Worm (Caenorhabditis elegans) whole organism, late embryonic: ENCODE data around the gene Y32H12A.8.

Source experiments
- C08G9.2 ChIP-seq: sonication (generic microtip); optimal IDR thresholded peaks from 2 replicates; lab custom pipeline; 2016; ENCODE audit warnings: mild to moderate bottlenecking, missing genetic modification characterization, moderate library complexity, missing compliant biosample characterization
- F13H6.1 ChIP-seq: sonication (generic microtip); optimal IDR thresholded peaks from 2 replicates; lab custom pipeline; 2016; ENCODE audit warnings: missing genetic modification characterization, missing compliant biosample characterization
- K02D7.2 ChIP-seq: sonication (generic microtip); optimal IDR thresholded peaks from 2 replicates; lab custom pipeline; 2017; ENCODE audit warnings: mild to moderate bottlenecking, missing genetic modification characterization, missing compliant biosample characterization
- T23F11.4 ChIP-seq: fragments of 200-800 bp; sonication (Bioruptor generic); optimal IDR thresholded peaks from 2 replicates; lab custom pipeline; 2018; ENCODE audit warnings: mild to moderate bottlenecking, missing genetic modification characterization, missing compliant biosample characterization
- Y22D7AL.16 ChIP-seq: sonication (generic microtip); optimal IDR thresholded peaks from 2 replicates; lab custom pipeline; 2016; ENCODE audit warnings: missing genetic modification characterization, missing compliant biosample characterization
- ahr-1 ChIP-seq: sonication (generic microtip); optimal IDR thresholded peaks from 2 replicates; lab custom pipeline; 2016; ENCODE audit warnings: missing genetic modification characterization, missing compliant biosample characterization
- ceh-14 ChIP-seq: sonication (generic microtip); optimal IDR thresholded peaks from 2 replicates; lab custom pipeline; 2016; ENCODE audit warnings: missing genotype, missing genetic modification characterization, missing compliant biosample characterization
- ceh-18 ChIP-seq: sonication (generic microtip); optimal IDR thresholded peaks from 2 replicates; lab custom pipeline; 2016; ENCODE audit warnings: missing genetic modification characterization, missing compliant biosample characterization
- ceh-2 ChIP-seq: sonication (generic microtip); optimal IDR thresholded peaks from 2 replicates; lab custom pipeline; 2016; ENCODE audit warnings: missing genotype, missing genetic modification characterization, missing compliant biosample characterization
- ceh-22 ChIP-seq: sonication (generic microtip); optimal IDR thresholded peaks from 2 replicates; lab custom pipeline; 2017; ENCODE audit warnings: missing biosample characterization, missing genetic modification characterization
- ceh-24 ChIP-seq: sonication (generic microtip); optimal IDR thresholded peaks from 2 replicates; lab custom pipeline; 2016; ENCODE audit warnings: mild to moderate bottlenecking, missing genetic modification characterization, missing compliant biosample characterization
- ceh-31 ChIP-seq: sonication (generic microtip); optimal IDR thresholded peaks from 2 replicates; lab custom pipeline; 2016; ENCODE audit warnings: missing genetic modification characterization, missing compliant biosample characterization
- che-1 ChIP-seq: sonication (generic microtip); optimal IDR thresholded peaks from 2 replicates; lab custom pipeline; 2016; ENCODE audit warnings: mild to moderate bottlenecking, missing genetic modification characterization, missing compliant biosample characterization
- dmd-4 ChIP-seq: sonication (generic microtip); optimal IDR thresholded peaks from 2 replicates; lab custom pipeline; 2016; ENCODE audit warnings: borderline replicate concordance, missing genetic modification characterization, missing compliant biosample characterization
- elt-2 ChIP-seq: sonication (generic microtip); optimal IDR thresholded peaks from 2 replicates; lab custom pipeline; 2016; ENCODE audit warnings: missing genetic modification reagents, missing genetic modification characterization, missing compliant biosample characterization
- fax-1 ChIP-seq: sonication (generic microtip); optimal IDR thresholded peaks from 2 replicates; lab custom pipeline; 2016; ENCODE audit warnings: missing genotype, missing genetic modification characterization, missing compliant biosample characterization
- hlh-30 ChIP-seq: sonication (generic microtip); optimal IDR thresholded peaks from 2 replicates; lab custom pipeline; 2017; ENCODE audit warnings: antibody characterized with exemption, missing genetic modification characterization, missing compliant biosample characterization; ENCODE audit not compliant: insufficient read depth
- hlh-6 ChIP-seq: sonication (generic microtip); optimal IDR thresholded peaks from 2 replicates; lab custom pipeline; 2016; ENCODE audit warnings: missing genotype, missing genetic modification characterization, missing compliant biosample characterization
- lin-11 ChIP-seq: fragments of 200-800 bp; sonication (Bioruptor generic); optimal IDR thresholded peaks from 2 replicates; lab custom pipeline; 2018; ENCODE audit warnings: mild to moderate bottlenecking, missing genetic modification characterization, missing compliant biosample characterization
- madf-2 ChIP-seq: sonication (generic microtip); optimal IDR thresholded peaks from 2 replicates; lab custom pipeline; 2017; ENCODE audit warnings: missing genetic modification characterization, missing compliant biosample characterization
- mec-3 ChIP-seq: sonication (generic microtip); optimal IDR thresholded peaks from 2 replicates; lab custom pipeline; 2016; ENCODE audit warnings: borderline replicate concordance, missing genetic modification characterization, missing compliant biosample characterization
- nfya-1 ChIP-seq: sonication (generic microtip); optimal IDR thresholded peaks from 2 replicates; lab custom pipeline; 2017; ENCODE audit warnings: missing genetic modification characterization, mild to moderate bottlenecking, missing compliant biosample characterization, antibody characterized with exemption, moderate library complexity
- nhr-11 ChIP-seq: fragments of 150-350 bp; optimal IDR thresholded peaks from 2 replicates; lab custom pipeline; 2014; ENCODE audit warnings: missing biosample characterization, missing genetic modification characterization
- npax-4 ChIP-seq: sonication (generic microtip); optimal IDR thresholded peaks from 2 replicates; lab custom pipeline; 2016; ENCODE audit warnings: missing genetic modification characterization, missing compliant biosample characterization
- pag-3 ChIP-seq: sonication (generic microtip); optimal IDR thresholded peaks from 2 replicates; lab custom pipeline; 2016; ENCODE audit warnings: missing compliant biosample characterization, missing genetic modification characterization, borderline replicate concordance
- pat-9 ChIP-seq: fragments of 200-800 bp; sonication (Bioruptor generic); optimal IDR thresholded peaks from 2 replicates; lab custom pipeline; 2018; ENCODE audit warnings: mild to moderate bottlenecking, missing genetic modification characterization, moderate library complexity, missing compliant biosample characterization
- pax-1 ChIP-seq: fragments of 150-350 bp; optimal IDR thresholded peaks from 2 replicates; lab custom pipeline; 2014; ENCODE audit warnings: missing biosample characterization, missing genetic modification characterization
- pha-2 ChIP-seq: sonication (generic microtip); optimal IDR thresholded peaks from 2 replicates; lab custom pipeline; 2017; ENCODE audit warnings: mild to moderate bottlenecking, missing genetic modification characterization, missing compliant biosample characterization
- pqm-1 ChIP-seq: sonication (generic microtip); optimal IDR thresholded peaks from 2 replicates; lab custom pipeline; 2016; ENCODE audit warnings: missing genetic modification characterization, missing compliant biosample characterization
- pros-1 ChIP-seq: fragments of 150-350 bp; optimal IDR thresholded peaks from 2 replicates; lab custom pipeline; 2014; ENCODE audit warnings: missing biosample characterization, missing genetic modification reagents, missing genetic modification characterization
- ref-2 ChIP-seq: sonication (generic microtip); optimal IDR thresholded peaks from 2 replicates; lab custom pipeline; 2016; ENCODE audit warnings: missing genetic modification characterization, missing compliant biosample characterization
- rnt-1 ChIP-seq: sonication (generic microtip); optimal IDR thresholded peaks from 2 replicates; lab custom pipeline; 2016; ENCODE audit warnings: missing genetic modification characterization, missing compliant biosample characterization
- sdc-2 ChIP-seq: sonication (generic microtip); optimal IDR thresholded peaks from 2 replicates; lab custom pipeline; 2016; ENCODE audit warnings: missing genotype, missing genetic modification characterization, missing compliant biosample characterization
- sox-2 ChIP-seq: fragments of 200-800 bp; sonication (Bioruptor generic); IDR thresholded peaks from 2 replicates; pipeline ENCODE4 v1.3.6; 2022; ENCODE audit warnings: missing genetic modification reagents, missing genetic modification characterization, missing compliant biosample characterization
- tbx-7 ChIP-seq: sonication (generic microtip); optimal IDR thresholded peaks from 2 replicates; lab custom pipeline; 2016; ENCODE audit warnings: missing genotype, missing genetic modification characterization, missing compliant biosample characterization
- unc-42 ChIP-seq: sonication (generic microtip); optimal IDR thresholded peaks from 2 replicates; lab custom pipeline; 2016; ENCODE audit warnings: missing genotype, missing genetic modification characterization, missing compliant biosample characterization
- unc-55 ChIP-seq: sonication (generic microtip); optimal IDR thresholded peaks from 2 replicates; lab custom pipeline; 2017; ENCODE audit warnings: missing biosample characterization, missing genetic modification reagents, missing genetic modification characterization

The Y32H12A.8 gene

ce11 chrIII:5380554-5380953, 25.3 kb downstream of the Y32H12A.8 start:
- TF ChIP-seq pha-2 (no peak), pqm-1 (no peak), sox-2 (GFP tag; lab: Robert Waterston, UW) (no peak), K02D7.2 (no peak), hlh-30 (tag; lab: Kevin White, UChicago) (no peak), madf-2 (tag; lab: Kevin White, UChicago) (no peak), pax-1 (tag; lab: Kevin White, UChicago) (no peak), ceh-14 (no peak)
- TF ChIP-seq, all 69 proteins: peak for 0

- TF ChIP-seq nfya-1, result peak; percentile 2
- TF ChIP-seq sdc-2 (tag; lab: Kevin White, UChicago), result no peak
- no peak for TF ChIP-seq ahr-1 (tag; lab: Kevin White, UChicago)
- TF ChIP-seq tbx-7, result no peak
Measured at ce11 chrIII:5379879-5380331, 25.9 kb downstream of the Y32H12A.8 start, which contains the start of gene paqr-2. TSS of gene paqr-2 (minus strand) at chrIII:5379929.

- no peak for TF ChIP-seq npax-4 (tag; lab: Kevin White, UChicago)
- no peak for TF ChIP-seq hlh-30 (tag; lab: Kevin White, UChicago)
- TF ChIP-seq rnt-1 (tag; lab: Kevin White, UChicago), result no peak
- TF ChIP-seq C08G9.2 (tag; lab: Kevin White, UChicago), result no peak
- TF ChIP-seq ceh-18 (tag; lab: Kevin White, UChicago), result no peak
- TF ChIP-seq Y22D7AL.16 (tag; lab: Kevin White, UChicago), result no peak
- no peak for TF ChIP-seq pax-1 (tag; lab: Kevin White, UChicago)
- TF ChIP-seq elt-2 (tag; lab: Kevin White, UChicago), result no peak
- no peak for TF ChIP-seq pag-3 (tag; lab: Kevin White, UChicago)
- no peak for TF ChIP-seq ceh-24 (tag; lab: Kevin White, UChicago)
- no peak for TF ChIP-seq fax-1 (tag; lab: Kevin White, UChicago)
- no peak for TF ChIP-seq F13H6.1 (tag; lab: Kevin White, UChicago)
Measured at ce11 chrIII:5375001-5375532, 30.8 kb downstream of the Y32H12A.8 start.

- TF ChIP-seq ceh-18 (tag; lab: Kevin White, UChicago) (no peak), dmd-4 (no peak), ceh-2 (tag; lab: Kevin White, UChicago) (no peak), pag-3 (tag; lab: Kevin White, UChicago) (no peak), rnt-1 (tag; lab: Kevin White, UChicago) (no peak), mec-3 (tag; lab: Kevin White, UChicago) (no peak), ceh-22 (tag; lab: Kevin White, UChicago) (no peak), unc-55 (GFP tag; lab: Kevin White, UChicago) (no peak), pha-2 (no peak), hlh-6 (tag; lab: Kevin White, UChicago) (no peak), nhr-11 (no peak), F13H6.1 (tag; lab: Kevin White, UChicago) (no peak)
Measured at ce11 chrIII:5373715-5374114, 32.1 kb downstream of the Y32H12A.8 start.

- TF ChIP-seq lin-11 (tag; lab: Kevin White, UChicago) (no peak), unc-42 (tag; lab: Kevin White, UChicago) (peak; percentile 33), T23F11.4 (GFP tag; lab: Kevin White, UChicago) (no peak), ceh-31 (tag; lab: Kevin White, UChicago) (peak; percentile 20), ref-2 (tag; lab: Kevin White, UChicago) (no peak), Y22D7AL.16 (tag; lab: Kevin White, UChicago) (no peak), pha-2 (no peak), unc-55 (GFP tag; lab: Kevin White, UChicago) (no peak), pros-1 (tag; lab: Kevin White, UChicago) (no peak), pat-9 (tag; lab: Kevin White, UChicago) (no peak), che-1 (tag; lab: Kevin White, UChicago) (no peak)
Measured at ce11 chrIII:5372884-5373283, 33.0 kb downstream of the Y32H12A.8 start.
